Worm (Caenorhabditis elegans) whole organism, young adult: ENCODE measurements around the gene srj-50.

ENCODE experiments used
- T07F8.4 ChIP-seq: sonication (generic microtip); optimal IDR thresholded peaks from 2 replicates; lab custom pipeline; 2016; ENCODE audit warnings: mild to moderate bottlenecking, missing genetic modification characterization, moderate library complexity, missing compliant biosample characterization
- aptf-3 ChIP-seq: fragments of 200-800 bp; sonication (Bioruptor generic); IDR thresholded peaks from 2 replicates; pipeline ENCODE4 v1.3.6; 2022; ENCODE audit warnings: missing genetic modification characterization, missing compliant biosample characterization
- ceh-40 ChIP-seq: fragments of 200-800 bp; sonication (Bioruptor generic); IDR thresholded peaks from 2 replicates; pipeline ENCODE4 v1.3.6; 2022; ENCODE audit warnings: missing genetic modification characterization, missing compliant biosample characterization
- dpff-1 ChIP-seq: sonication (generic microtip); optimal IDR thresholded peaks from 2 replicates; lab custom pipeline; 2017; ENCODE audit warnings: mild to moderate bottlenecking, missing genetic modification characterization, missing compliant biosample characterization
- dpl-1 ChIP-seq: fragments of 150-350 bp; optimal IDR thresholded peaks from 2 replicates; lab custom pipeline; 2014; ENCODE audit warnings: missing biosample characterization, missing genetic modification reagents, missing genetic modification characterization
- ets-4 ChIP-seq: fragments of 200-800 bp; sonication (Bioruptor generic); optimal IDR thresholded peaks from 2 replicates; lab custom pipeline; 2018; ENCODE audit warnings: mild to moderate bottlenecking, missing genetic modification characterization, missing compliant biosample characterization
- fkh-3 ChIP-seq: sonication (generic microtip); optimal IDR thresholded peaks from 2 replicates; lab custom pipeline; 2016; ENCODE audit warnings: mild to moderate bottlenecking, missing genetic modification characterization, missing compliant biosample characterization
- him-1 ChIP-seq: sonication (generic microtip); optimal IDR thresholded peaks from 2 replicates; lab custom pipeline; 2016; ENCODE audit warnings: missing genotype, missing genetic modification reagents, missing genetic modification characterization, missing compliant biosample characterization
- hsf-1 ChIP-seq: fragments of 200-800 bp; sonication (Bioruptor generic); IDR thresholded peaks from 2 replicates; pipeline ENCODE4 v1.3.6; 2022; ENCODE audit warnings: missing genetic modification reagents, missing genetic modification characterization, missing compliant biosample characterization
- nfya-1 ChIP-seq: sonication (generic microtip); optimal IDR thresholded peaks from 2 replicates; lab custom pipeline; 2017; ENCODE audit warnings: antibody characterized with exemption, missing compliant biosample characterization, missing genetic modification characterization, borderline replicate concordance; ENCODE audit not compliant: insufficient read depth
- nfya-2 ChIP-seq: fragments of 200-800 bp; sonication (Bioruptor generic); IDR thresholded peaks from 2 replicates; pipeline ENCODE4 v1.3.6; 2022; ENCODE audit warnings: missing genetic modification reagents, missing genetic modification characterization, missing compliant biosample characterization
- pha-4 ChIP-seq: fragments of 150-350 bp; sonication (generic microtip); optimal IDR thresholded peaks from 2 replicates; lab custom pipeline; 2014; ENCODE audit warnings: missing biosample characterization, missing genetic modification reagents, missing genetic modification characterization
- zim-3 ChIP-seq: sonication (generic microtip); optimal IDR thresholded peaks from 2 replicates; lab custom pipeline; 2017; ENCODE audit warnings: mild to moderate bottlenecking, missing genetic modification characterization, moderate library complexity, missing compliant biosample characterization

- TF ChIP-seq ceh-40 (GFP tag; lab: Robert Waterston, UW) (no peak), T07F8.4 (tag; lab: Kevin White, UChicago) (no peak), zim-3 (no peak), dpff-1 (tag; lab: Kevin White, UChicago) (no peak), nfya-2 (GFP tag; lab: Robert Waterston, UW) (no peak), fkh-3 (tag; lab: Kevin White, UChicago) (no peak), nfya-1 (no peak), hsf-1 (GFP tag; lab: Robert Waterston, UW) (no peak), pha-4 (tag; lab: Kevin White, UChicago) (no peak), ets-4 (GFP tag; lab: Kevin White, UChicago) (no peak), him-1 (tag; lab: Kevin White, UChicago) (no peak), dpl-1 (no peak), aptf-3 (GFP tag; lab: Robert Waterston, UW) (no peak)
Observed at ce11 chrV:2803258-2803657, 29.5 kb upstream of the srj-50 start.
